Worm (Caenorhabditis elegans) whole organism, mixed stage, embryonic: ENCODE data around the gene lbp-2.

ENCODE experiments used
- elt-1 ChIP-seq: sonication (generic microtip); optimal IDR thresholded peaks from 2 replicates; lab custom pipeline; 2017; ENCODE audit warnings: missing genetic modification characterization, mild to moderate bottlenecking, missing compliant biosample characterization, antibody characterized with exemption, moderate library complexity, borderline replicate concordance; ENCODE audit not compliant: insufficient read depth
- elt-3 ChIP-seq: fragments of 150-350 bp; optimal IDR thresholded peaks from 2 replicates; lab custom pipeline; 2014; ENCODE audit warnings: missing biosample characterization, missing genetic modification characterization
- lin-13 ChIP-seq: fragments of 150-350 bp; optimal IDR thresholded peaks from 2 replicates; lab custom pipeline; 2014; ENCODE audit warnings: missing biosample characterization, missing genetic modification characterization
- lsy-2 ChIP-seq: fragments of 150-350 bp; optimal IDR thresholded peaks from 2 replicates; lab custom pipeline; 2014; ENCODE audit warnings: missing biosample characterization, missing genetic modification characterization
- nhr-237 ChIP-seq: fragments of 150-350 bp; optimal IDR thresholded peaks from 2 replicates; lab custom pipeline; 2014; ENCODE audit warnings: missing biosample characterization, missing genetic modification characterization
- nhr-28 ChIP-seq: fragments of 150-350 bp; optimal IDR thresholded peaks from 2 replicates; lab custom pipeline; 2014; ENCODE audit warnings: missing biosample characterization, missing genetic modification characterization
- nhr-76 ChIP-seq: sonication (generic microtip); optimal IDR thresholded peaks from 2 replicates; lab custom pipeline; 2017; ENCODE audit warnings: missing biosample characterization, missing genetic modification characterization

DNA sequence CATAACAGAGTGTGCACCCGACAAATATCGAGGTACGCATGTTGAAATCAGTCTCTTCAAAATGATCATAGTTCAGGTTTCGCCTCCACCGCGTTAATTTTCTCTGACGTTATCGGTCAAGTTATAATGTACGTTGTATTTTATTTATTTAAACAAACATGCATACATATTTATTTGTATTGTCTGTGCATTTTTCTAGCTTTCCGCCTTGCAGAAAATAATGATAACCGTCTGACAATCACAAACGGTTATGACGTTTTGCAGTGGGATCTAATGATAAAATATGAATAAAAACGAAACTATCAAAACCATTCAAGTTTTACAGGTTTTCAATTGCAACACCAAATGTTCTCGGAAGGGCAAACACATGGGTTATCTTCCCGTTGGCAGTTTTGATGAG is 22.8 kb downstream of the lbp-2 start:
- no peak for TF ChIP-seq elt-1
- no peak for TF ChIP-seq nhr-28
- no peak for TF ChIP-seq nhr-76 (tag; lab: Kevin White, UChicago)
- TF ChIP-seq elt-3 (tag; lab: Kevin White, UChicago), result no peak
- no peak for TF ChIP-seq lin-13 (tag; lab: Kevin White, UChicago)
- no peak for TF ChIP-seq nhr-237 (tag; lab: Kevin White, UChicago)
- no peak for TF ChIP-seq lsy-2
